Worm (Caenorhabditis elegans): ENCODE data around the gene T16G12.13.

The T16G12.13 gene

DNA sequence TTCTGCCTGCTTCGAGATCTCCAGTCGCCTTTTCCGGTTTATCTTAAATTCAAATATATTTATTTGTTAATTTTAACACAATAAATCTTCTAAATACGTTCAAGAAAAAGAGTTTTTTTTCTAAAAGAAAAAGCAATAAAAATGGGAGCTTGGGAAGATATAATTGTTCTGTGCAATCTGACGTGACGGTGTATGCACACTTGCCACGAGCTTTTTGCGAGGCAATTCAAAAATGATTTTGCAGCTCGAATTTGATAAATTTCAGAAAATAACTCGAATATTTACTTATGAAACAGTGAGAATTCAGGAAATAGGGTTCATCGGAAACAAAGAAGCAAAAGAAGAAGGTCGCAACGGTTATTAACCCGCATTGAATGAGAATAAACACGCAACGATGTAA, 32.4 kb downstream of the T16G12.13 start:
- TF ChIP-seq med-1 (GFP tag; optimal IDR thresholded peaks at IDR 0.05; ENCODE audit: insufficient read depth), result no peak
- no peak for TF ChIP-seq ztf-23 (GFP tag; IDR thresholded peaks at IDR 0.05)
- TF ChIP-seq flt-1 (GFP tag; IDR thresholded peaks at IDR 0.05), result no peak
- TF ChIP-seq ref-1 (GFP tag; conservative IDR thresholded peaks at IDR 0.05), result no peak
- no peak for TF ChIP-seq cog-1 (tag; optimal IDR thresholded peaks at IDR 0.05)
- no peak for TF ChIP-seq klf-2 (GFP tag; conservative IDR thresholded peaks at IDR 0.05)
- no peak for TF ChIP-seq T22C8.4 (GFP tag; IDR thresholded peaks at IDR 0.05)
- no peak for TF ChIP-seq ztf-29 (GFP tag; IDR thresholded peaks at IDR 0.05)
- no peak for TF ChIP-seq tab-1 (GFP tag; IDR thresholded peaks at IDR 0.05)

DNA sequence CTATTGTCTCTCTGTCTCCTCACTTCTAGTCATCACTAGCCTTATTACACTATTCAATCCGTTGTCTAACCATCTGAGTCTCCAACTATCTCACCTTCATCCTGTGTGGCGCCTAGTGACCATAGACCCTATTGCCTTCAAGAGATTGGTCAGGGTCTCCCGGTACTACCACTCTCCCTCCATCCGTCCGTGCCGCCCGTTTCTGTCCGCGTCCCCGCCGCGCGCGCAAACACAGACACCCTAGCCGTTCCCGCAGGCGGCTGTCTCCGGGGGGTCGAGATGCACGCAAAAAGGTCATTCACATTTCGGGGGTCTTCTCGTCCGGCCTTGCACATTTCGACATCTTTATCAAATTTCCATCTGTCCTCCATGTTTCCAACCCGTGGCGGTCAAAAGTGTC, 33.9 kb downstream of the T16G12.13 start:
- TF ChIP-seq ref-1 (GFP tag; conservative IDR thresholded peaks at IDR 0.05), result no peak
- TF ChIP-seq flt-1 (GFP tag; IDR thresholded peaks at IDR 0.05), result peak; percentile 76
- peak; percentile 76; the same call in 1 of the 2 replicates for TF ChIP-seq tab-1 (GFP tag; IDR thresholded peaks at IDR 0.05)
- TF ChIP-seq cog-1 (tag; optimal IDR thresholded peaks at IDR 0.05), result peak; percentile 25
- TF ChIP-seq ztf-23 (GFP tag; IDR thresholded peaks at IDR 0.05), result no peak
- TF ChIP-seq T22C8.4 (GFP tag; IDR thresholded peaks at IDR 0.05), result no peak
- TF ChIP-seq ztf-29 (GFP tag; IDR thresholded peaks at IDR 0.05), result no peak
- TF ChIP-seq med-1 (GFP tag; optimal IDR thresholded peaks at IDR 0.05; ENCODE audit: insufficient read depth), result no peak
- TF ChIP-seq klf-2 (GFP tag; conservative IDR thresholded peaks at IDR 0.05), result no peak

DNA sequence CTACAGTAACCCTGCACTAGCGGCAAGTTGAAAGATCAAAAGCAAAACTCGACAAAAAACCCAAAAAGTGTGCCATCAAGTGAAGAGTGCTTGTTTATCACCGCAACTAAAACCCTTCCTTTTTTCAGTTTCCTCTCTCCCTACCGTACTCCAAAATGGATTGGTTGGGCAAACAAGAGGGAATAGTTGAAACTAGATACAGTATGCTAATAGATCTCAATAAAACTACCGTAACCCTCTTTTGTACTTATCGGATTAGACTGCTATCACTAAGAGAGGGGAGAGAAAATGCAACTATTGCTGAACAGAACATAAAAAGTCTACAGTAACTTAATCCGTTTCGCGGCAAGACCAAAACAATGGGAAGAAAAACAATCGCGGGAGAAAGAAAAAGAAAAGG, 34.7 kb downstream of the T16G12.13 start:
- no peak for TF ChIP-seq med-1 (GFP tag; optimal IDR thresholded peaks at IDR 0.05; ENCODE audit: insufficient read depth)
- no peak for TF ChIP-seq cog-1 (tag; optimal IDR thresholded peaks at IDR 0.05)
- no peak for TF ChIP-seq T22C8.4 (GFP tag; IDR thresholded peaks at IDR 0.05)
- TF ChIP-seq flt-1 (GFP tag; IDR thresholded peaks at IDR 0.05), result no peak
- no peak for TF ChIP-seq ztf-23 (GFP tag; IDR thresholded peaks at IDR 0.05)
- no peak for TF ChIP-seq ztf-29 (GFP tag; IDR thresholded peaks at IDR 0.05)
- no peak for TF ChIP-seq tab-1 (GFP tag; IDR thresholded peaks at IDR 0.05)
- TF ChIP-seq klf-2 (GFP tag; conservative IDR thresholded peaks at IDR 0.05), result no peak
- TF ChIP-seq ref-1 (GFP tag; conservative IDR thresholded peaks at IDR 0.05), result no peak

DNA sequence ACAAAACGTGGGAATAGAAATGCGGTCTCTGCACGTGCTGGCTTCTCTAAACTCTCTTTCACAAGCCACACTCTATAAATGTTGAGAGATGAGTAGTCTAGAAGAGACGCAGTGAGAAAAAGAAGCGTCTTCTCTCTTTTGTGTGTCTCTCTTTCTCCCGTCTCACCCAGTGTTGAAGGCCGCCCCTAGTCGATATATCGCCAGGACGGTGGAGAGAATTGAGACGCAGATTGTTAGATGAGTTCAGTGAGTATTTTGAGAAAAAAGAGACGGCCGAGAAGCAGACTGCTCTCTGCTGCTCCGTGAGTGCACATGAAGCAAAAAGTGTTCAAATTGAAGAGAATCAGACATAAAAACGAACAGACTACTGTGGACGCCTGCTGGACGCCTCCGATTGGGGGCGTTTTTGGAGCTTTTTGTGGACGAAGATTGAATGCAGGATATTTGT, 35.9 kb downstream of the T16G12.13 start:
- TF ChIP-seq ztf-23 (GFP tag; IDR thresholded peaks at IDR 0.05), result 0 out of 2 replicates have a peak, but pooled peaks have one; percentile 48
- TF ChIP-seq ref-1 (GFP tag; conservative IDR thresholded peaks at IDR 0.05), result no peak
- peak; percentile 64; the same call in 1 of the 2 replicates for TF ChIP-seq flt-1 (GFP tag; IDR thresholded peaks at IDR 0.05)
- TF ChIP-seq med-1 (GFP tag; optimal IDR thresholded peaks at IDR 0.05; ENCODE audit: insufficient read depth), result no peak
- TF ChIP-seq tab-1 (GFP tag; IDR thresholded peaks at IDR 0.05), result 0 out of 2 replicates have a peak, but pooled peaks have one; percentile 47
- TF ChIP-seq klf-2 (GFP tag; conservative IDR thresholded peaks at IDR 0.05), result no peak
- TF ChIP-seq T22C8.4 (GFP tag; IDR thresholded peaks at IDR 0.05), result 0 out of 2 replicates have a peak, but pooled peaks have one; percentile 43
- peak; percentile 69 for TF ChIP-seq cog-1 (tag; optimal IDR thresholded peaks at IDR 0.05)
- TF ChIP-seq ztf-29 (GFP tag; IDR thresholded peaks at IDR 0.05), result 0 out of 2 replicates have a peak, but pooled peaks have one; percentile 6

- TF ChIP-seq T22C8.4 (GFP tag; IDR thresholded peaks at IDR 0.05) (no peak), ref-1 (GFP tag; conservative IDR thresholded peaks at IDR 0.05) (no peak), tab-1 (GFP tag; IDR thresholded peaks at IDR 0.05) (no peak), flt-1 (GFP tag; IDR thresholded peaks at IDR 0.05) (no peak), med-1 (GFP tag; optimal IDR thresholded peaks at IDR 0.05; ENCODE audit: insufficient read depth) (no peak), klf-2 (GFP tag; conservative IDR thresholded peaks at IDR 0.05) (no peak), ztf-23 (GFP tag; IDR thresholded peaks at IDR 0.05) (no peak), cog-1 (tag; optimal IDR thresholded peaks at IDR 0.05) (no peak), ztf-29 (GFP tag; IDR thresholded peaks at IDR 0.05) (no peak)
Observed at ce11 chrIII:10097981-10098380, 37.3 kb downstream of the T16G12.13 start, which contains the start of gene spop-1. Gene spop-1 (minus strand): TSS chrIII:10098081.

DNA sequence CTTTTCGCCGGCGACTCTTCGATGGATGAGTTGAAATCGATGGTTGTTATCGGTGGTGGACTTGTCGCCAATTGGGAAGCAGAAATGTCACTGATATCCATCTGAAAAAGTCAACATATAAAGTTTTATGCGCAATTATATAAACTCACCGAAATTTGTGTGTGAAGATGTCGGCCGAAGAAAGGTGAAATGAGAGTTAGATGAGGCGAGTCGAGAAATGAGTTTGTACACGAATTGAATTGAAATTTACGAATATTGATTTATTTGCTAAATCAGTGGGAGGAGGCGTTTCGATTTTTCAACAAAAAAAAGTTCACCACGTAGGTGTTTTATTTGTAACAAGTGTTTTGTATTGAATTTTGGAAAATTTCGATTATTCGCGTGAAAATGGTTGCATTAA, 40.7 kb downstream of the T16G12.13 start, which contains the start of gene kel-10:
Gene kel-10, minus strand, starts transcription at position 101 of the 400 bp plus-strand sequence.
- TF ChIP-seq ztf-23 (GFP tag; IDR thresholded peaks at IDR 0.05) (no peak), med-1 (GFP tag; optimal IDR thresholded peaks at IDR 0.05; ENCODE audit: insufficient read depth) (no peak), cog-1 (tag; optimal IDR thresholded peaks at IDR 0.05) (no peak)

DNA sequence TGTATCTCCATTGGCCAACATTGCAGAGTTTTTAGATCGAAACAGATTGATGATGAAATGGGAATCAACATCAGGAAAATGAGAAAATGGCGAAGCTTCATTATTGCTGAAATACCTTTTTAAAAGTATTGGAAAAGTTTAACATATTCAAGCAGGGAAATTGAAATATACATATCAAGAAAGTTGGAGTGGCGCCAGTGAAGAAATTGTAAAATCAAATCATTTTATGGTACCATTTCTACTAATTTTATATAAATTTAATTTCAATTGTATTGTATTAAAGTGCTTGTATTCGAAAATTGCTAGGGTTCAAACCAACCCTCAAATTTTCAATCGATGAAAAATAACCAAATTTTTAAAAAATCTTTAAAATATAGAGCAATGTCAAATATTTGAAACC, 45.7 kb downstream of the T16G12.13 start, which contains the start of gene srt-55:
Gene srt-55, minus strand, starts transcription at position 101 of the 400 bp plus-strand sequence.
- TF ChIP-seq ref-1 (GFP tag; conservative IDR thresholded peaks at IDR 0.05), result no peak
- TF ChIP-seq ztf-29 (GFP tag; IDR thresholded peaks at IDR 0.05), result no peak
- TF ChIP-seq T22C8.4 (GFP tag; IDR thresholded peaks at IDR 0.05), result no peak
- no peak for TF ChIP-seq ztf-23 (GFP tag; IDR thresholded peaks at IDR 0.05)
- TF ChIP-seq flt-1 (GFP tag; IDR thresholded peaks at IDR 0.05), result no peak
- TF ChIP-seq tab-1 (GFP tag; IDR thresholded peaks at IDR 0.05), result no peak
- no peak for TF ChIP-seq med-1 (GFP tag; optimal IDR thresholded peaks at IDR 0.05; ENCODE audit: insufficient read depth)
- TF ChIP-seq klf-2 (GFP tag; conservative IDR thresholded peaks at IDR 0.05), result no peak
- no peak for TF ChIP-seq cog-1 (tag; optimal IDR thresholded peaks at IDR 0.05)

DNA sequence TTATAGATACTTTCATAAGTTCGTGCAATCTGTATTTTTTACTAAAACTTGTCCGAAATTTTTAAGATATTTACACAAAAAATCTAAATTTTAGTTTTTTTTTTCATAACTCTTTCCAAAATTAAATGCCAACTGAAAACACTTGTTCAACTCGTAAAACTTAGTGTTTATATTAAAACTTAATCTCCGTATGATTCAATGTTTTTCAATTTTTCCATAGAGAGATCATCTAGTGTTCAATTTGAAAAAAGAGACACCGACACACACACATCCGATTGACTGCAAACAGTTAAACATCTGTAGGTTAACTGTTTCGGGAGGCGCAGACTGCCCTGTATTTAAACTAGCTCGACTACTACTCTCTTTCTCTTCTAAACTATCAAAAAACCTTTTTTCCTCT, 48.3 kb downstream of the T16G12.13 start, which contains the start of gene T16H12.9:
Gene T16H12.9, plus strand, starts transcription at position 301 of the 400 bp plus-strand sequence.
- TF ChIP-seq flt-1 (GFP tag; IDR thresholded peaks at IDR 0.05), result no peak
- no peak for TF ChIP-seq cog-1 (tag; optimal IDR thresholded peaks at IDR 0.05)
- TF ChIP-seq klf-2 (GFP tag; conservative IDR thresholded peaks at IDR 0.05), result no peak
- no peak for TF ChIP-seq tab-1 (GFP tag; IDR thresholded peaks at IDR 0.05)
- TF ChIP-seq med-1 (GFP tag; optimal IDR thresholded peaks at IDR 0.05; ENCODE audit: insufficient read depth), result no peak
